Worm (Caenorhabditis elegans) whole organism, L4/young adult: ENCODE results near the gene col-20.

Source experiments
- W03F9.2 ChIP-seq: fragments of 150-350 bp; optimal IDR thresholded peaks from 2 replicates; lab custom pipeline; 2014; ENCODE audit warnings: missing biosample characterization, missing genetic modification characterization
- dao-5 ChIP-seq: sonication (generic microtip); optimal IDR thresholded peaks from 2 replicates; lab custom pipeline; 2016; ENCODE audit warnings: missing genotype, missing genetic modification characterization, moderate library complexity, missing compliant biosample characterization
- him-1 ChIP-seq: sonication (generic microtip); optimal IDR thresholded peaks from 2 replicates; lab custom pipeline; 2016; ENCODE audit warnings: missing genotype, missing genetic modification reagents, missing genetic modification characterization, missing compliant biosample characterization

ce11 chrII:4892594-4892993 lies 22.0 kb upstream of the col-20 start, which contains the start of gene msp-33:
- TF ChIP-seq dao-5 (tag; lab: Kevin White, UChicago) = no peak
- no peak for TF ChIP-seq him-1 (tag; lab: Kevin White, UChicago)
- TF ChIP-seq W03F9.2 (tag; lab: Kevin White, UChicago) = no peak
